Worm (Caenorhabditis elegans) whole organism, L4 larva: ENCODE measurements around the gene sma-3.

ENCODE experiments used
- Y105C5A.15 ChIP-seq: fragments of 200-800 bp; sonication (Bioruptor generic); IDR thresholded peaks from 2 replicates; pipeline ENCODE4 v1.3.6; 2022; ENCODE audit warnings: missing genetic modification characterization, missing compliant biosample characterization
- Y48G9A.11 ChIP-seq: fragments of 200-800 bp; sonication (Bioruptor generic); IDR thresholded peaks from 2 replicates; pipeline ENCODE4 v1.3.6; 2022; ENCODE audit warnings: missing genetic modification reagents, missing genetic modification characterization, missing compliant biosample characterization
- hlh-30 ChIP-seq: sonication (generic microtip); optimal IDR thresholded peaks from 2 replicates; lab custom pipeline; 2017; ENCODE audit warnings: antibody characterized with exemption, mild to moderate bottlenecking, missing genetic modification characterization, missing compliant biosample characterization; ENCODE audit not compliant: insufficient read depth
- lin-1 ChIP-seq: fragments of 200-800 bp; sonication (Bioruptor generic); IDR thresholded peaks from 2 replicates; pipeline ENCODE4 v1.3.6; 2022; ENCODE audit warnings: missing genetic modification reagents, missing genetic modification characterization, missing compliant biosample characterization
- lin-29 ChIP-seq: fragments of 200-800 bp; sonication (Bioruptor generic); IDR thresholded peaks from 2 replicates; pipeline ENCODE4 v1.3.6; 2022; ENCODE audit warnings: missing genetic modification reagents, missing genetic modification characterization, missing compliant biosample characterization
- lin-39 ChIP-seq: fragments of 150-350 bp; optimal IDR thresholded peaks from 2 replicates; lab custom pipeline; 2014; ENCODE audit warnings: missing biosample characterization, missing genetic modification reagents, missing genetic modification characterization
- mxl-2 ChIP-seq: fragments of 200-800 bp; sonication (Bioruptor generic); conservative IDR thresholded peaks from 2 replicates; pipeline ENCODE4 v1.3.6; 2022; ENCODE audit warnings: missing genetic modification reagents, missing genetic modification characterization, missing compliant biosample characterization
- zag-1 ChIP-seq: fragments of 150-350 bp; optimal IDR thresholded peaks from 2 replicates; lab custom pipeline; 2014; ENCODE audit warnings: missing biosample characterization, missing genetic modification characterization

- no peak for TF ChIP-seq Y105C5A.15
- no peak for TF ChIP-seq zag-1 (tag; lab: Kevin White, UChicago)
- TF ChIP-seq mxl-2, result no peak
- no peak for TF ChIP-seq hlh-30 (tag; lab: Kevin White, UChicago)
- no peak for TF ChIP-seq Y48G9A.11 (GFP tag; lab: Robert Waterston, UW)
- TF ChIP-seq lin-29 (GFP tag; lab: Robert Waterston, UW), result no peak
- no peak for TF ChIP-seq lin-39 (tag; lab: Kevin White, UChicago)
- no peak for TF ChIP-seq lin-1 (GFP tag; lab: Robert Waterston, UW)
Measured at ce11 chrIII:6848654-6849204, 15.0 kb downstream of the sma-3 start, which contains the start of gene dhhc-5.
